Worm (Caenorhabditis elegans) whole organism, L1 larva: Measurements from ENCODE around the gene lhpp-1.

ENCODE experiments used
- elt-3 ChIP-seq, 6 experiments: fragments of 150-350 bp in 1 of 6; sonication (generic microtip); optimal IDR thresholded peaks; 2 replicates each; lab custom pipeline; 2017 to 2018; ENCODE audit warnings: missing biosample characterization in 6 of 6, missing genetic modification characterization in 6 of 6, inconsistent platforms in 1 of 6
- fos-1 ChIP-seq: fragments of 150-350 bp; optimal IDR thresholded peaks from 2 replicates; lab custom pipeline; 2014; ENCODE audit warnings: missing biosample characterization, missing genetic modification characterization
- nhr-11 ChIP-seq: fragments of 150-350 bp; optimal IDR thresholded peaks from 2 replicates; lab custom pipeline; 2014; ENCODE audit warnings: missing biosample characterization, missing genetic modification characterization
- snpc-4 ChIP-seq: fragments of 150-350 bp; optimal IDR thresholded peaks from 2 replicates; lab custom pipeline; 2014; ENCODE audit warnings: missing biosample characterization, missing genetic modification characterization
- unc-62 ChIP-seq: fragments of 150-350 bp; optimal IDR thresholded peaks from 2 replicates; lab custom pipeline; 2014; ENCODE audit warnings: missing biosample characterization, missing genetic modification reagents, missing genetic modification characterization

ce11 chrV:12150607-12151006 lies 39.0 kb upstream of the lhpp-1 start, which contains the start of gene che-11:
- TF ChIP-seq elt-3 (tag; optimal IDR thresholded peaks at IDR 0.05; lab: Kevin White, UChicago) = no peak
- TF ChIP-seq unc-62 (GFP tag; lab: Kevin White, UChicago) = no peak
- TF ChIP-seq nhr-11 (tag; lab: Kevin White, UChicago) = no peak
- no peak for TF ChIP-seq fos-1
- TF ChIP-seq snpc-4 (tag; lab: Kevin White, UChicago) = no peak
